Fruit fly (Drosophila melanogaster) whole organism, embryonic: ENCODE measurements around the gene Trax.
A peak's percentile ranks its signal among the peaks of the same experiment; 100 is the strongest.

Experiments used
- Awh ChIP-seq: fragments of 200-800 bp; sonication (Bioruptor generic); IDR thresholded peaks from 2 replicates; pipeline ENCODE4, ENCODE4 v1.3.6; 2022; ENCODE audit warnings: missing biosample characterization, missing genetic modification characterization
- CG10431 ChIP-seq: fragments of 200-800 bp; sonication (Bioruptor generic); optimal IDR thresholded peaks from 3 replicates; lab custom pipeline; 2018; ENCODE audit warnings: missing biosample characterization, mild to moderate bottlenecking, missing genetic modification characterization
- CG13287 ChIP-seq: fragments of 200-800 bp; sonication (Bioruptor generic); IDR thresholded peaks from 2 replicates; pipeline ENCODE4 v1.3.6; 2022; ENCODE audit warnings: missing biosample characterization, missing genetic modification characterization; ENCODE audit not compliant: partially characterized antibody
- CG15011 ChIP-seq: fragments of 200-800 bp; sonication (Bioruptor generic); optimal IDR thresholded peaks from 3 replicates; lab custom pipeline; 2018; ENCODE audit warnings: missing biosample characterization, mild to moderate bottlenecking, missing genetic modification characterization
- CG1603 ChIP-seq: fragments of 200-800 bp; sonication (Bioruptor generic); optimal IDR thresholded peaks from 2 replicates; lab custom pipeline; 2019; ENCODE audit warnings: missing biosample characterization, mild to moderate bottlenecking, missing genetic modification characterization, moderate library complexity
- CG16863 ChIP-seq: fragments of 200-800 bp; sonication (Bioruptor generic); optimal IDR thresholded peaks from 3 replicates; lab custom pipeline; 2016; ENCODE audit warnings: missing biosample characterization, missing genetic modification characterization
- CG1792 ChIP-seq: fragments of 200-800 bp; sonication (Bioruptor generic); optimal IDR thresholded peaks from 2 replicates; lab custom pipeline; 2016; ENCODE audit warnings: missing biosample characterization, missing genetic modification characterization
- CG18599 ChIP-seq: fragments of 200-800 bp; sonication (Bioruptor generic); optimal IDR thresholded peaks from 3 replicates; lab custom pipeline; 2017; ENCODE audit warnings: missing biosample characterization, missing genetic modification characterization, mild to moderate bottlenecking, moderate library complexity, missing genetic modification reagents
- CG30403 ChIP-seq: fragments of 200-800 bp; sonication (Bioruptor generic); optimal IDR thresholded peaks from 3 replicates; lab custom pipeline; 2016; ENCODE audit warnings: missing biosample characterization, missing genetic modification characterization
- CG30431 ChIP-seq: fragments of 200-800 bp; sonication (Bioruptor generic); optimal IDR thresholded peaks from 2 replicates; lab custom pipeline; 2017; ENCODE audit warnings: missing biosample characterization, missing genetic modification characterization
- CG31441 ChIP-seq: fragments of 200-800 bp; sonication (Bioruptor generic); IDR thresholded peaks from 2 replicates; pipeline ENCODE4 v1.3.6; 2022; ENCODE audit warnings: missing biosample characterization, missing genetic modification characterization
- CG3726 ChIP-seq: fragments of 200-800 bp; sonication (Bioruptor generic); IDR thresholded peaks from 3 replicates; pipeline ENCODE4, ENCODE4 v1.3.6; 2022; ENCODE audit warnings: missing biosample characterization, missing genetic modification characterization
- CG4707 ChIP-seq: fragments of 200-800 bp; sonication (Bioruptor generic); optimal IDR thresholded peaks from 2 replicates; lab custom pipeline; 2018; ENCODE audit warnings: missing biosample characterization, mild to moderate bottlenecking, missing genetic modification characterization, moderate library complexity
- CG5953 ChIP-seq: fragments of 200-800 bp; sonication (Bioruptor generic); IDR thresholded peaks from 2 replicates; pipeline ENCODE4 v1.3.6; 2022; ENCODE audit warnings: missing biosample characterization, missing genetic modification characterization
- CG6654 ChIP-seq: fragments of 200-800 bp; sonication (Bioruptor generic); optimal IDR thresholded peaks from 2 replicates; lab custom pipeline; 2017; ENCODE audit warnings: missing biosample characterization, mild to moderate bottlenecking, missing genetic modification characterization
- CG7745 ChIP-seq: fragments of 200-800 bp; sonication (Bioruptor generic); optimal IDR thresholded peaks from 2 replicates; lab custom pipeline; 2018; ENCODE audit warnings: missing biosample characterization, mild to moderate bottlenecking, missing genetic modification characterization, moderate library complexity
- CG8765 ChIP-seq: fragments of 200-800 bp; sonication (Bioruptor generic); IDR thresholded peaks from 2 replicates; pipeline ENCODE4 v1.3.6; 2022; ENCODE audit warnings: missing biosample characterization, missing genetic modification characterization
- CG9727 ChIP-seq: fragments of 200-800 bp; sonication (Bioruptor generic); optimal IDR thresholded peaks from 3 replicates; lab custom pipeline; 2017; ENCODE audit warnings: missing biosample characterization, mild to moderate bottlenecking, missing genetic modification characterization
- CG9932 ChIP-seq: fragments of 200-800 bp; sonication (Bioruptor generic); IDR thresholded peaks from 2 replicates; pipeline ENCODE4 v1.3.6; 2022; ENCODE audit warnings: missing biosample characterization, missing genetic modification characterization
- Elba2 ChIP-seq: fragments of 200-800 bp; sonication (Bioruptor generic); optimal IDR thresholded peaks from 3 replicates; lab custom pipeline; 2016; ENCODE audit warnings: missing biosample characterization, missing genetic modification characterization
- Gug ChIP-seq: fragments of 200-800 bp; sonication (Bioruptor generic); IDR thresholded peaks from 4 replicates; pipeline ENCODE4 v1.3.6; 2022; ENCODE audit warnings: missing biosample characterization, missing genetic modification characterization
- Hr78 ChIP-seq, 2 experiments: fragments of 200-800 bp in 1 of 2; fragments of >200 bp in 1 of 2; sonication (Bioruptor generic) in 1 of 2; optimal IDR thresholded peaks; 2 replicates each; lab custom pipeline; 2017 to 2019; ENCODE audit warnings: missing biosample characterization in 2 of 2, missing genetic modification characterization in 2 of 2, mild to moderate bottlenecking in 1 of 2, moderate library complexity in 1 of 2
- Scr ChIP-seq: fragments of 200-800 bp; sonication (Bioruptor generic); IDR thresholded peaks from 2 replicates; pipeline ENCODE4 v1.3.6; 2022; ENCODE audit warnings: missing biosample characterization, missing genetic modification characterization; ENCODE audit not compliant: partially characterized antibody
- Sin3A ChIP-seq: fragments of >200 bp; optimal IDR thresholded peaks from 2 replicates; lab custom pipeline; 2018
- Tbp ChIP-seq: fragments of >200 bp; optimal IDR thresholded peaks from 2 replicates; lab custom pipeline; 2018; ENCODE audit warnings: missing biosample characterization, missing genetic modification characterization
- Xbp1 ChIP-seq: fragments of 200-800 bp; sonication (Bioruptor generic); optimal IDR thresholded peaks from 3 replicates; lab custom pipeline; 2016; ENCODE audit warnings: missing biosample characterization, mild to moderate bottlenecking, missing genetic modification characterization
- ac ChIP-seq: fragments of 200-800 bp; sonication (Bioruptor generic); optimal IDR thresholded peaks from 3 replicates; lab custom pipeline; 2017; ENCODE audit warnings: missing biosample characterization, mild to moderate bottlenecking, missing genetic modification characterization
- al ChIP-seq: fragments of 200-800 bp; sonication (Bioruptor generic); IDR thresholded peaks from 2 replicates; pipeline ENCODE4 v1.3.6; 2022; ENCODE audit warnings: missing biosample characterization, missing genetic modification characterization
- amos ChIP-seq: fragments of 200-800 bp; sonication (Bioruptor generic); IDR thresholded peaks from 2 replicates; pipeline ENCODE4 v1.3.6; 2022; ENCODE audit warnings: missing biosample characterization, missing genetic modification characterization; ENCODE audit not compliant: partially characterized antibody
- ash1 ChIP-seq: fragments of 200-800 bp; sonication (Bioruptor generic); optimal IDR thresholded peaks from 2 replicates; lab custom pipeline; 2018; ENCODE audit warnings: missing biosample characterization, mild to moderate bottlenecking, missing genetic modification characterization
- cas ChIP-seq: fragments of 200-800 bp; sonication (Bioruptor generic); IDR thresholded peaks from 2 replicates; pipeline ENCODE4 v1.3.6; 2022; ENCODE audit warnings: missing biosample characterization, missing genetic modification characterization
- en ChIP-seq: fragments of 200-800 bp; sonication (Bioruptor generic); optimal IDR thresholded peaks from 2 replicates; lab custom pipeline; 2016; ENCODE audit warnings: missing biosample characterization, missing genetic modification characterization
- eyg ChIP-seq: fragments of 200-800 bp; sonication (Bioruptor generic); optimal IDR thresholded peaks from 3 replicates; lab custom pipeline; 2016; ENCODE audit warnings: missing biosample characterization, missing genetic modification characterization
- fd96Cb ChIP-seq: fragments of 200-800 bp; sonication (Bioruptor generic); optimal IDR thresholded peaks from 2 replicates; lab custom pipeline; 2018; ENCODE audit warnings: missing biosample characterization, mild to moderate bottlenecking, missing genetic modification characterization, moderate library complexity
- gcm ChIP-seq: fragments of 200-800 bp; sonication (Bioruptor generic); optimal IDR thresholded peaks from 2 replicates; lab custom pipeline; 2019; ENCODE audit warnings: missing biosample characterization, mild to moderate bottlenecking, missing genetic modification characterization, moderate library complexity
- hbn ChIP-seq: fragments of 200-800 bp; sonication (Bioruptor generic); IDR thresholded peaks from 2 replicates; pipeline ENCODE4 v1.3.6; 2022; ENCODE audit warnings: missing biosample characterization, missing genetic modification characterization; ENCODE audit not compliant: partially characterized antibody
- lbe ChIP-seq: fragments of 200-800 bp; sonication (Bioruptor generic); optimal IDR thresholded peaks from 2 replicates; lab custom pipeline; 2016; ENCODE audit warnings: missing biosample characterization, mild to moderate bottlenecking, missing genetic modification characterization
- lov ChIP-seq, 2 experiments: fragments of 200-800 bp in 1 of 2; fragments of >200 bp in 1 of 2; sonication (Bioruptor generic) in 1 of 2; IDR thresholded peaks in 1 of 2; optimal IDR thresholded peaks in 1 of 2; 2 replicates in 1 of 2; 3 replicates in 1 of 2; pipeline versions ENCODE4 v1.3.6 to Lab custom; 2017 to 2022; ENCODE audit warnings: missing biosample characterization in 1 of 2, missing genetic modification characterization in 1 of 2
- mirr ChIP-seq: fragments of 200-800 bp; sonication (Bioruptor generic); optimal IDR thresholded peaks from 3 replicates; lab custom pipeline; 2018; ENCODE audit warnings: missing biosample characterization, mild to moderate bottlenecking, missing genetic modification characterization
- nerfin-2 ChIP-seq: fragments of 200-800 bp; sonication (Bioruptor generic); IDR thresholded peaks from 2 replicates; pipeline ENCODE4 v1.3.6; 2022; ENCODE audit warnings: missing biosample characterization, missing genetic modification characterization; ENCODE audit not compliant: partially characterized antibody
- nmo ChIP-seq: fragments of 200-800 bp; sonication (Bioruptor generic); optimal IDR thresholded peaks from 2 replicates; lab custom pipeline; 2018; ENCODE audit warnings: missing biosample characterization, mild to moderate bottlenecking, missing genetic modification characterization, moderate library complexity
- odd ChIP-seq: fragments of 200-800 bp; sonication (Bioruptor generic); optimal IDR thresholded peaks from 2 replicates; lab custom pipeline; 2017; ENCODE audit warnings: missing biosample characterization, mild to moderate bottlenecking, missing genetic modification characterization
- peb ChIP-seq: fragments of 200-800 bp; sonication (Bioruptor generic); IDR thresholded peaks from 2 replicates; pipeline ENCODE4 v1.3.6; 2022; ENCODE audit warnings: missing biosample characterization, missing genetic modification characterization
- pho ChIP-seq: fragments of 200-800 bp; sonication (Bioruptor generic); optimal IDR thresholded peaks from 2 replicates; lab custom pipeline; 2016; ENCODE audit warnings: missing biosample characterization, missing genetic modification characterization
- rib ChIP-seq: fragments of 200-800 bp; sonication (Bioruptor generic); IDR thresholded peaks from 2 replicates; pipeline ENCODE4 v1.3.6; 2022; ENCODE audit warnings: missing biosample characterization, missing genetic modification characterization
- run ChIP-seq: fragments of 200-800 bp; sonication (Bioruptor generic); optimal IDR thresholded peaks from 3 replicates; lab custom pipeline; 2018; ENCODE audit warnings: missing biosample characterization, mild to moderate bottlenecking, missing genetic modification characterization
- sima ChIP-seq: fragments of 200-800 bp; sonication (Bioruptor generic); optimal IDR thresholded peaks from 2 replicates; lab custom pipeline; 2016; ENCODE audit warnings: missing biosample characterization, missing genetic modification characterization
- stwl ChIP-seq: fragments of 200-800 bp; sonication (Bioruptor generic); optimal IDR thresholded peaks from 3 replicates; lab custom pipeline; 2018; ENCODE audit warnings: missing biosample characterization, mild to moderate bottlenecking, missing genetic modification characterization, moderate library complexity
- vfl ChIP-seq: fragments of 200-800 bp; sonication (Bioruptor generic); optimal IDR thresholded peaks from 2 replicates; lab custom pipeline; 2016; ENCODE audit warnings: missing biosample characterization, missing genetic modification characterization

The Trax gene

DNA sequence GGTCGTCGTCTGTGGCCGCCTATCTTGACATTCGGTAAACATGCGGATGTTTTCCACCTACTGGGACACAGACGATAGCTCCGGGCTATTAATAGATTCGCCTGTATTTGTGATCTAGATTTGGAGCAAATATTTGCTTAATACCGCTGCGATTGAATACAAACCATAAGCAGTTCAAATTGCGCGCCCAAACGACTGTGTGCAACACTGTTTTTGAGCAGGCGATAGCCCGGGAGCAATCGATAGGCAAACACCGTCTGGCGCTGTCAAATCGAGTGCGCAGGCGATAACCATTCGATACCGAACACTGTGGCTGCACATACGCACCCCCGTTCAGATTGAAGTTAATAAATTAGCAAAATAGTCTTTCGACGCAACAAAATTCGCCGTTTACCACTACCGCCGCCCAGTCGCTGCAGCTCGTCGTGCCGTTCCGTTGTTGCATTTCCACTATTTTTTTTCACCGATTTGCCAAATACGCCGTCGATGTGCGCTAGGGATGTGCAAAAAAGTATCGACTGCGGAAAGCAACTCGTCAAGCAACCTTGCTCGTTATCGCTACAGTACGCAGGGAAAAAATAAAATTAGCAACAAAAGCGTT lies 46.7 kb downstream of the Trax start, which contains the start of gene Atx2 (continued):
- TF ChIP-seq Hr78 (GFP tag; optimal IDR thresholded peaks at IDR 0.05; lab: Kevin White, UChicago) = no peak
- peak; percentile 31; the same call in 1 of the 2 replicates for TF ChIP-seq al (GFP tag; lab: Robert Waterston, UW)
- TF ChIP-seq Sin3A (lab: Kevin White, UChicago) = peak; percentile 98
- 0 out of 3 replicates have a peak, but pooled peaks have one; percentile 10 for TF ChIP-seq CG3726 (GFP tag; lab: Robert Waterston, UW)
- no peak for TF ChIP-seq Awh (GFP tag; lab: Robert Waterston, UW)
- no peak for TF ChIP-seq lov (optimal IDR thresholded peaks at IDR 0.05; lab: Kevin White, UChicago)
- peak; percentile 71; the same call in 1 of the 3 replicates for TF ChIP-seq lov (GFP tag; IDR thresholded peaks at IDR 0.05; lab: Robert Waterston, UW)
- TF ChIP-seq CG9932 (GFP tag; lab: Robert Waterston, UW) = peak; percentile 82
- TF ChIP-seq CG1603 (tag; lab: Kevin White, UChicago) = peak; percentile 76
- no peak for TF ChIP-seq ac
- peak; percentile 93 for TF ChIP-seq hbn (GFP tag; lab: Robert Waterston, UW)
- TF ChIP-seq CG1792 = peak; percentile 54
- TF ChIP-seq CG31441 (GFP tag; lab: Robert Waterston, UW) = 0 out of 2 replicates have a peak, but pooled peaks have one; percentile 21
- TF ChIP-seq CG10431 (GFP tag; lab: Kevin White, UChicago) = no peak
- TF ChIP-seq amos = peak; percentile 96
- peak; percentile 88 for TF ChIP-seq nerfin-2 (GFP tag; lab: Robert Waterston, UW)
- TF ChIP-seq CG8765 (GFP tag; lab: Robert Waterston, UW) = 0 out of 2 replicates have a peak, but pooled peaks have one; percentile 30
- TF ChIP-seq peb (GFP tag; lab: Robert Waterston, UW) = no peak
- peak; percentile 94 for TF ChIP-seq Scr
- no peak for TF ChIP-seq run (tag; lab: Kevin White, UChicago)
- no peak for TF ChIP-seq fd96Cb (tag; lab: Kevin White, UChicago)
- TF ChIP-seq CG30431 = no peak
- no peak for TF ChIP-seq ash1 (GFP tag; lab: Kevin White, UChicago)
- TF ChIP-seq CG4707 (GFP tag; lab: Kevin White, UChicago) = no peak
- TF ChIP-seq vfl = peak; percentile 49
- no peak for TF ChIP-seq eyg
- TF ChIP-seq CG6654 (GFP tag; lab: Kevin White, UChicago) = no peak
- TF ChIP-seq rib (GFP tag; lab: Robert Waterston, UW) = no peak
- peak; percentile 69 for TF ChIP-seq nmo
- TF ChIP-seq odd (GFP tag; lab: Kevin White, UChicago) = no peak
- TF ChIP-seq stwl (tag; lab: Kevin White, UChicago) = peak; percentile 89
- TF ChIP-seq Xbp1 (GFP tag; lab: Kevin White, UChicago) = peak; percentile 7
- TF ChIP-seq Tbp (GFP tag; lab: Kevin White, UChicago) = no peak
- TF ChIP-seq pho (GFP tag; lab: Kevin White, UChicago) = peak; percentile 73
- no peak for TF ChIP-seq lbe
- peak; percentile 37 for TF ChIP-seq CG18599
- no peak for TF ChIP-seq gcm
- peak; percentile 22 for TF ChIP-seq mirr (GFP tag; lab: Kevin White, UChicago)
- TF ChIP-seq CG5953 (GFP tag; lab: Robert Waterston, UW) = no peak
- TF ChIP-seq Elba2 (GFP tag; lab: Kevin White, UChicago) = no peak
- no peak for TF ChIP-seq CG9727 (GFP tag; lab: Kevin White, UChicago)
- TF ChIP-seq CG15011 (GFP tag; lab: Kevin White, UChicago) = no peak
- TF ChIP-seq sima = no peak
- peak; percentile 92 for TF ChIP-seq CG13287 (GFP tag; lab: Robert Waterston, UW)
- no peak for TF ChIP-seq en
- TF ChIP-seq Gug (GFP tag; lab: Robert Waterston, UW) = peak; percentile 30; the same call in 1 of the 4 replicates
- no peak for TF ChIP-seq cas (GFP tag; lab: Robert Waterston, UW)
- no peak for TF ChIP-seq CG7745
- peak; percentile 11 for TF ChIP-seq CG16863 (GFP tag; lab: Kevin White, UChicago)
- TF ChIP-seq CG30403 (GFP tag; lab: Kevin White, UChicago) = peak; percentile 45
